Worm (Caenorhabditis elegans) whole organism, L1 larva: ENCODE results near the gene ZK1248.15.
A peak's percentile ranks its signal among the peaks of the same experiment; 100 is the strongest.

Experiments used
- blmp-1 ChIP-seq: fragments of 150-350 bp; optimal IDR thresholded peaks from 2 replicates; lab custom pipeline; 2014; ENCODE audit warnings: missing biosample characterization, missing genetic modification characterization
- dpl-1 ChIP-seq, 3 experiments: fragments of 150-350 bp in 2 of 3; sonication (generic microtip) in 1 of 3; optimal IDR thresholded peaks; 2 replicates each; lab custom pipeline; 2014 to 2017; ENCODE audit warnings: missing biosample characterization in 3 of 3, missing genetic modification characterization in 3 of 3, missing genetic modification reagents in 3 of 3
- fkh-10 ChIP-seq: sonication (generic microtip); optimal IDR thresholded peaks from 2 replicates; lab custom pipeline; 2017; ENCODE audit warnings: missing biosample characterization, missing genetic modification reagents, missing genetic modification characterization
- fkh-4 ChIP-seq: sonication (generic microtip); optimal IDR thresholded peaks from 2 replicates; lab custom pipeline; 2016; ENCODE audit warnings: missing compliant biosample characterization, missing genetic modification characterization, borderline replicate concordance
- nhr-237 ChIP-seq: fragments of 150-350 bp; optimal IDR thresholded peaks from 2 replicates; lab custom pipeline; 2014; ENCODE audit warnings: missing biosample characterization, missing genetic modification characterization
- nhr-71 ChIP-seq: sonication (generic microtip); optimal IDR thresholded peaks from 2 replicates; lab custom pipeline; 2016; ENCODE audit warnings: mild to moderate bottlenecking, missing genetic modification characterization, moderate library complexity, missing compliant biosample characterization
- sptf-1 ChIP-seq: fragments of 150-350 bp; optimal IDR thresholded peaks from 2 replicates; lab custom pipeline; 2014; ENCODE audit warnings: missing biosample characterization, missing genetic modification characterization
- sup-37 ChIP-seq: fragments of 200-800 bp; sonication (Bioruptor generic); optimal IDR thresholded peaks from 2 replicates; lab custom pipeline; 2018; ENCODE audit warnings: mild to moderate bottlenecking, missing genetic modification characterization, missing compliant biosample characterization
- tbx-2 ChIP-seq: sonication (generic microtip); optimal IDR thresholded peaks from 2 replicates; lab custom pipeline; 2016; ENCODE audit warnings: missing genetic modification characterization, missing compliant biosample characterization
- unc-62 ChIP-seq: fragments of 150-350 bp; optimal IDR thresholded peaks from 2 replicates; lab custom pipeline; 2014; ENCODE audit warnings: missing biosample characterization, missing genetic modification reagents, missing genetic modification characterization
- vab-15 ChIP-seq: sonication (generic microtip); optimal IDR thresholded peaks from 2 replicates; lab custom pipeline; 2017; ENCODE audit warnings: missing genotype, mild to moderate bottlenecking, missing genetic modification characterization, missing compliant biosample characterization
- zip-4 ChIP-seq: fragments of 200-800 bp; sonication (Bioruptor generic); optimal IDR thresholded peaks from 2 replicates; lab custom pipeline; 2018; ENCODE audit warnings: mild to moderate bottlenecking, missing genetic modification characterization, moderate library complexity, missing compliant biosample characterization

DNA sequence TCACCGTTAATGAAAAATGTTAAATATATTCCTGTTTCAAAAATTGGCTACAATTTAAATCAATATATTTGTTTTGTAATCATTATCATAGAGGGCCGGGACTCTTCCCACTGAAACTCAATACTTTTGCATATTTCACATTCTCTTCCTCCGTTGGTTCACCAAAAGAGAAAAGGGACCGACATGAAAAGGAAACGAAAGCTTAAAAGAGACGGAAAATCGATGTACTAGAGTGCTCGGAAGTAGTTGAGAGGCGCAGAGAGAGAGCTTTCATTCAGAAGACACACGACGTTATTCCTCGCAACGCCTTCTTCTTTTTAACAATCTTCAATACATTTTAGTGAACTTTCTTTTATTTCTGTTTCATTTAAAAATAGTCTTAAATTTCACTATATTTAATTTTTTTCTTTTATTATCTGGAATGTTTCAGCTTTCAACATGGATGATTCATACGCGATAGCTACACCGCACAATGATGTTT is 18.0 kb downstream of the ZK1248.15 start, which contains the start of gene ehs-1:
- TF ChIP-seq tbx-2: no peak
- no peak for TF ChIP-seq dpl-1 (GFP tag; optimal IDR thresholded peaks at IDR 0.05; lab: Kevin White, UChicago)
- TF ChIP-seq unc-62 (GFP tag; lab: Kevin White, UChicago): no peak
- no peak for TF ChIP-seq sptf-1 (tag; lab: Kevin White, UChicago)
- no peak for TF ChIP-seq blmp-1 (tag; lab: Kevin White, UChicago)
- no peak for TF ChIP-seq nhr-237
- TF ChIP-seq fkh-4 (tag; lab: Kevin White, UChicago): no peak
- peak; percentile 29 for TF ChIP-seq fkh-10 (GFP tag; lab: Kevin White, UChicago)
- no peak for TF ChIP-seq nhr-71 (tag; lab: Kevin White, UChicago)
- TF ChIP-seq zip-4 (GFP tag; lab: Kevin White, UChicago): no peak
- no peak for TF ChIP-seq vab-15 (tag; lab: Kevin White, UChicago)
- no peak for TF ChIP-seq sup-37 (GFP tag; lab: Kevin White, UChicago)
